Worm (Caenorhabditis elegans) whole organism, young adult: ENCODE results near the gene Y73B6BL.23.

Source experiments
- T26A5.8 ChIP-seq: sonication (generic microtip); optimal IDR thresholded peaks from 2 replicates; lab custom pipeline; 2016; ENCODE audit warnings: missing genetic modification characterization, missing compliant biosample characterization
- Y53F4B.3 ChIP-seq: fragments of 200-800 bp; sonication (Bioruptor generic); IDR thresholded peaks from 2 replicates; pipeline ENCODE4 v1.3.6; 2022; ENCODE audit warnings: missing genetic modification reagents, missing genetic modification characterization, missing compliant biosample characterization
- ama-1 ChIP-seq, 3 experiments: fragments of 150-350 bp in 1 of 3; sonication (generic microtip) in 2 of 3; optimal IDR thresholded peaks; 2 replicates each; lab custom pipeline; 2014 to 2018; ENCODE audit warnings: missing biosample characterization in 2 of 3, missing genetic modification characterization in 2 of 3, missing genetic modification reagents in 2 of 3
- repo-1 ChIP-seq: sonication (generic microtip); optimal IDR thresholded peaks from 2 replicates; lab custom pipeline; 2017; ENCODE audit warnings: mild to moderate bottlenecking, missing genetic modification characterization, missing compliant biosample characterization
- unc-62 ChIP-seq: fragments of 150-350 bp; optimal IDR thresholded peaks from 2 replicates; lab custom pipeline; 2014; ENCODE audit warnings: missing biosample characterization, missing genetic modification reagents, missing genetic modification characterization

DNA sequence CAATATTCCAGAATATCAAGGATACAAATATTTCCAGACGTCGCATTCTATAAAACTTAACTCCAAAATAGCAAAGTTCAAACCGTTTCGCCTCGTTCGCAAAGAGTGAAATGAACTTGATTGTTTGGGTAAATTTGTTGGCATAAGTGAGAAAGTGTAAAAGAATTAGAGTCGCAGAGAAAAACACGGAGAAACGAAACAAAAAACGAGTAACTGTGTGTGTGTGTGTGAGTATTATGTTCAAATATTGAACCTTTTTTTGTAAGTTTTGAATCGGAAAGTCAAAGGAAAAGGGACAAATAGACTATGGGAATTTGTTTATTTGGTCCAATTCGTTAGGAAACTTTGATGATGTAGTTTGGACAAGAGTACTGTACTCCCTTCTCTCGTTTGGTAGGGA, 12.7 kb upstream of the Y73B6BL.23 start, which contains the start of gene acp-7:
- no peak for TF ChIP-seq Y53F4B.3 (GFP tag; lab: Robert Waterston, UW)
- TF ChIP-seq ama-1 (optimal IDR thresholded peaks at IDR 0.05; lab: Kevin White, UChicago), result no peak
- no peak for TF ChIP-seq ama-1 (GFP tag; optimal IDR thresholded peaks at IDR 0.05; lab: Kevin White, UChicago)
- no peak for TF ChIP-seq unc-62 (GFP tag; lab: Kevin White, UChicago)
- TF ChIP-seq repo-1 (tag; lab: Kevin White, UChicago), result no peak
- TF ChIP-seq T26A5.8 (tag; lab: Kevin White, UChicago), result no peak
